Fruit fly (Drosophila melanogaster) whole organism, prepupa: ENCODE measurements around the gene Amnionless.

ENCODE experiments used
- Blimp-1 ChIP-seq: fragments of 200-800 bp; sonication (Bioruptor generic); optimal IDR thresholded peaks from 3 replicates; lab custom pipeline; 2017; ENCODE audit warnings: missing biosample characterization, missing genetic modification characterization, mild to moderate bottlenecking, moderate library complexity, missing genetic modification reagents
- CG10631 ChIP-seq: fragments of 200-800 bp; sonication (Bioruptor generic); optimal IDR thresholded peaks from 2 replicates; lab custom pipeline; 2016; ENCODE audit warnings: missing biosample characterization, missing genetic modification characterization
- CG10669 ChIP-seq: fragments of 200-800 bp; sonication (Bioruptor generic); optimal IDR thresholded peaks from 3 replicates; lab custom pipeline; 2018; ENCODE audit warnings: missing biosample characterization, mild to moderate bottlenecking, missing genetic modification characterization, moderate library complexity
- CG11294 ChIP-seq: fragments of 200-800 bp; sonication (Bioruptor generic); IDR thresholded peaks from 2 replicates; pipeline ENCODE4 v1.3.6; 2022; ENCODE audit warnings: missing biosample characterization, missing genetic modification characterization
- CG11762 ChIP-seq: fragments of 200-800 bp; sonication (Bioruptor generic); optimal IDR thresholded peaks from 3 replicates; lab custom pipeline; 2016; ENCODE audit warnings: missing biosample characterization, missing genetic modification characterization; ENCODE audit not compliant: insufficient read depth
- CG11902 ChIP-seq: fragments of 200-800 bp; sonication (Bioruptor generic); optimal IDR thresholded peaks from 3 replicates; lab custom pipeline; 2016; ENCODE audit warnings: missing biosample characterization, missing genetic modification characterization
- CG15336 ChIP-seq: fragments of 200-800 bp; sonication (Bioruptor generic); IDR thresholded peaks from 2 replicates; pipeline ENCODE4 v1.3.6; 2022; ENCODE audit warnings: missing biosample characterization, missing genetic modification characterization
- CG1621 ChIP-seq: fragments of 200-800 bp; sonication (Bioruptor generic); optimal IDR thresholded peaks from 3 replicates; lab custom pipeline; 2018; ENCODE audit warnings: missing biosample characterization, mild to moderate bottlenecking, missing genetic modification characterization
- CG3032 ChIP-seq: fragments of 200-800 bp; optimal IDR thresholded peaks from 2 replicates; lab custom pipeline; 2019; ENCODE audit warnings: missing biosample characterization, mild to moderate bottlenecking, missing genetic modification characterization, moderate library complexity
- CG31627 ChIP-seq: fragments of 200-800 bp; sonication (Bioruptor generic); optimal IDR thresholded peaks from 3 replicates; lab custom pipeline; 2016; ENCODE audit warnings: missing biosample characterization, missing genetic modification characterization
- CG32006 ChIP-seq: fragments of 200-800 bp; sonication (Bioruptor generic); optimal IDR thresholded peaks from 3 replicates; lab custom pipeline; 2017; ENCODE audit warnings: missing biosample characterization, mild to moderate bottlenecking, missing genetic modification characterization
- CG34406 ChIP-seq: fragments of 200-800 bp; sonication (Bioruptor generic); optimal IDR thresholded peaks from 3 replicates; lab custom pipeline; 2016; ENCODE audit warnings: missing biosample characterization, missing genetic modification characterization
- CG4318 ChIP-seq: fragments of 200-800 bp; sonication (Bioruptor generic); optimal IDR thresholded peaks from 3 replicates; lab custom pipeline; 2017; ENCODE audit warnings: missing biosample characterization, mild to moderate bottlenecking, missing genetic modification characterization
- CG6163 ChIP-seq: fragments of 200-800 bp; sonication (Bioruptor generic); IDR thresholded peaks from 3 replicates; pipeline ENCODE4 v1.3.6; 2022; ENCODE audit warnings: missing biosample characterization, missing genetic modification characterization
- CG6276 ChIP-seq: fragments of 200-800 bp; sonication (Bioruptor generic); optimal IDR thresholded peaks from 2 replicates; lab custom pipeline; 2017; ENCODE audit warnings: missing biosample characterization, mild to moderate bottlenecking, missing genetic modification characterization
- CG6792 ChIP-seq: fragments of 200-800 bp; sonication (Bioruptor generic); optimal IDR thresholded peaks from 3 replicates; lab custom pipeline; 2016; ENCODE audit warnings: missing biosample characterization, missing genetic modification characterization
- CG6808 ChIP-seq: fragments of 200-800 bp; sonication (Bioruptor generic); optimal IDR thresholded peaks from 3 replicates; lab custom pipeline; 2017; ENCODE audit warnings: missing biosample characterization, missing genetic modification characterization, mild to moderate bottlenecking, moderate library complexity, missing genetic modification reagents
- CG8119 ChIP-seq: fragments of 200-800 bp; sonication (Bioruptor generic); IDR thresholded peaks from 3 replicates; pipeline ENCODE4 v1.3.6; 2022; ENCODE audit warnings: missing biosample characterization, missing genetic modification characterization
- CG8632 ChIP-seq: fragments of 200-800 bp; sonication (Bioruptor generic); optimal IDR thresholded peaks from 3 replicates; lab custom pipeline; 2016; ENCODE audit warnings: missing biosample characterization, missing genetic modification characterization
- Eip75B ChIP-seq: fragments of 200-800 bp; sonication (Bioruptor generic); optimal IDR thresholded peaks from 3 replicates; lab custom pipeline; 2016; ENCODE audit warnings: missing biosample characterization, missing genetic modification characterization
- Eip93F ChIP-seq: fragments of 200-800 bp; sonication (Bioruptor generic); optimal IDR thresholded peaks from 2 replicates; lab custom pipeline; 2016; ENCODE audit warnings: missing biosample characterization, mild to moderate bottlenecking, missing genetic modification characterization
- Ets21C ChIP-seq: fragments of 200-800 bp; sonication (Bioruptor generic); optimal IDR thresholded peaks from 3 replicates; lab custom pipeline; 2016; ENCODE audit warnings: missing biosample characterization, missing genetic modification characterization
- Hr38 ChIP-seq: sonication (Bioruptor generic); optimal IDR thresholded peaks from 2 replicates; lab custom pipeline; 2016; ENCODE audit warnings: missing biosample characterization, missing genetic modification characterization
- Hr39 ChIP-seq: fragments of 200-800 bp; sonication (Bioruptor generic); optimal IDR thresholded peaks from 2 replicates; lab custom pipeline; 2016; ENCODE audit warnings: missing biosample characterization, missing genetic modification characterization
- Lpt ChIP-seq: fragments of 200-800 bp; sonication (Bioruptor generic); optimal IDR thresholded peaks from 3 replicates; lab custom pipeline; 2016; ENCODE audit warnings: missing biosample characterization, missing genetic modification characterization
- Met ChIP-seq: fragments of 200-800 bp; sonication (Bioruptor generic); optimal IDR thresholded peaks from 3 replicates; lab custom pipeline; 2016; ENCODE audit warnings: missing biosample characterization, missing genetic modification characterization
- OdsH ChIP-seq: fragments of 200-800 bp; sonication (Bioruptor generic); optimal IDR thresholded peaks from 3 replicates; lab custom pipeline; 2016; ENCODE audit warnings: missing biosample characterization, missing genetic modification characterization
- Sox102F ChIP-seq: fragments of 200-800 bp; sonication (Bioruptor generic); optimal IDR thresholded peaks from 2 replicates; lab custom pipeline; 2016; ENCODE audit warnings: missing biosample characterization, mild to moderate bottlenecking, missing genetic modification characterization
- Sox14 ChIP-seq: fragments of 200-800 bp; sonication (Bioruptor generic); optimal IDR thresholded peaks from 3 replicates; lab custom pipeline; 2016; ENCODE audit warnings: missing biosample characterization, missing genetic modification characterization
- Sox15 ChIP-seq: fragments of 200-800 bp; sonication (Bioruptor generic); optimal IDR thresholded peaks from 3 replicates; lab custom pipeline; 2016; ENCODE audit warnings: missing biosample characterization, missing genetic modification characterization
- achi ChIP-seq: fragments of 200-800 bp; sonication (Bioruptor generic); optimal IDR thresholded peaks from 3 replicates; lab custom pipeline; 2016; ENCODE audit warnings: missing biosample characterization, missing genetic modification characterization
- acj6 ChIP-seq: fragments of 200-800 bp; sonication (Bioruptor generic); optimal IDR thresholded peaks from 3 replicates; lab custom pipeline; 2016; ENCODE audit warnings: missing biosample characterization, missing genetic modification characterization
- dac ChIP-seq: fragments of 200-800 bp; sonication (Bioruptor generic); optimal IDR thresholded peaks from 2 replicates; lab custom pipeline; 2017; ENCODE audit warnings: missing biosample characterization, mild to moderate bottlenecking, missing genetic modification characterization
- esn ChIP-seq: fragments of 200-800 bp; sonication (Bioruptor generic); optimal IDR thresholded peaks from 2 replicates; lab custom pipeline; 2016; ENCODE audit warnings: missing biosample characterization, mild to moderate bottlenecking, missing genetic modification characterization, moderate library complexity
- fd59A ChIP-seq: fragments of 200-800 bp; sonication (Bioruptor generic); optimal IDR thresholded peaks from 2 replicates; lab custom pipeline; 2017; ENCODE audit warnings: missing biosample characterization, mild to moderate bottlenecking, missing genetic modification characterization, missing genetic modification reagents
- fkh ChIP-seq: fragments of 200-800 bp; sonication (Bioruptor generic); optimal IDR thresholded peaks from 3 replicates; lab custom pipeline; 2017; ENCODE audit warnings: missing biosample characterization, mild to moderate bottlenecking, missing genetic modification characterization, moderate library complexity
- lz ChIP-seq: fragments of 200-800 bp; sonication (Bioruptor generic); optimal IDR thresholded peaks from 3 replicates; lab custom pipeline; 2016; ENCODE audit warnings: missing biosample characterization, missing genetic modification characterization
- ss ChIP-seq, 2 experiments: fragments of 200-800 bp; sonication (Bioruptor generic); optimal IDR thresholded peaks; 2 replicates in 1 of 2; 3 replicates in 1 of 2; lab custom pipeline; 2017 to 2018; ENCODE audit warnings: mild to moderate bottlenecking in 2 of 2, missing biosample characterization in 2 of 2, missing genetic modification characterization in 2 of 2, moderate library complexity in 1 of 2
- svp ChIP-seq: fragments of 200-800 bp; sonication (Bioruptor generic); peaks from one replicate; lab custom pipeline; 2016; ENCODE audit warnings: missing biosample characterization, missing genetic modification characterization
- topi ChIP-seq: fragments of 200-800 bp; sonication (Bioruptor generic); optimal IDR thresholded peaks from 3 replicates; lab custom pipeline; 2016; ENCODE audit warnings: missing biosample characterization, missing genetic modification characterization
- vri ChIP-seq: fragments of 200-800 bp; sonication (Bioruptor generic); optimal IDR thresholded peaks from 3 replicates; lab custom pipeline; 2016; ENCODE audit warnings: missing biosample characterization, mild to moderate bottlenecking, missing genetic modification characterization

Gene Amnionless

DNA sequence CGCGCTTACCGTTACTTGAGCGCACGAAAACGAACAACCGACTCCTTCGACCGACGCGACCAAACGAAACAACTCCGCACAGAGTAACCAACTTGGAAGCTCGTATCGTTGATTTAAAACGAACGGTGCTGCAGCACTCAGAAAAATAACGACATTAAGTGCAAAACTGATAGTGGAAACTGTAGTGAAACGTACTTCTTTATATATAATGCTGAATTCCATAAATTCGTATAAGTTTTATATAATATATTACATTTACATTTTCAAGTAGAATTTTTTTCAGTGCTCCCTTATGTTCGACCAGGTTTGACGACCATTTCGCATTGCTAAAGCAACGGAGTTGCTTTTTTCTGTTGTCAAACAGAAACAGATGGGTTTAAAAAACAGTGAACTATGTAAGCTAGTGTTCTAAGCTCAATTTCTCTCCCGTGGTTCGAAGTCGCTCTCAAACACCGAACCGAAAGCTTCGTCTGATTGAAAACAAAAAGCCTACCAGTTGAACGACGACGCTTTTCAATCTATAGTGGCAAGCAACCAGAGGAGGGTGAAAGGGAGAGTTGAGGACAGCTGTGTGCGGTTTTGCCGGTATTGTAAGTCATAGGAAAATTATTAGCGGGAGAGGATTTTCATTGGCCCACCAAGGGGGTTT is 21.4 kb downstream of the Amnionless start, which contains the start of gene CG17075 (continued):
- peak; percentile 92 for TF ChIP-seq OdsH (GFP tag; lab: Kevin White, UChicago)
- TF ChIP-seq lz, result peak; percentile 75
- no peak for TF ChIP-seq Hr38 (GFP tag; lab: Kevin White, UChicago)
- peak; percentile 93 for TF ChIP-seq CG6276
- TF ChIP-seq Ets21C (GFP tag; lab: Kevin White, UChicago), result no peak
- peak; percentile 74 for TF ChIP-seq CG1621 (tag; lab: Kevin White, UChicago)
- no peak for TF ChIP-seq CG4318 (GFP tag; lab: Kevin White, UChicago)
- peak; percentile 65 for TF ChIP-seq Sox15 (GFP tag; lab: Kevin White, UChicago)
- TF ChIP-seq Sox14 (GFP tag; lab: Kevin White, UChicago), result peak; percentile 77
- peak; percentile 89 for TF ChIP-seq achi (GFP tag; lab: Kevin White, UChicago)
- TF ChIP-seq Sox102F (GFP tag; lab: Kevin White, UChicago), result no peak
- TF ChIP-seq CG10669 (GFP tag; lab: Kevin White, UChicago), result peak; percentile 80
- peak; percentile 61 for TF ChIP-seq Hr39
- TF ChIP-seq Blimp-1 (GFP tag; lab: Kevin White, UChicago), result peak; percentile 46
- TF ChIP-seq CG11902 (GFP tag; lab: Kevin White, UChicago), result peak; percentile 61
- TF ChIP-seq vri (GFP tag; lab: Kevin White, UChicago), result no peak

- no peak for TF ChIP-seq dac
- TF ChIP-seq CG15336 (GFP tag; lab: Robert Waterston, UW), result no peak
- TF ChIP-seq lz, result no peak
- peak; percentile 57 for TF ChIP-seq Sox14 (GFP tag; lab: Kevin White, UChicago)
- TF ChIP-seq Blimp-1 (GFP tag; lab: Kevin White, UChicago), result no peak
- no peak for TF ChIP-seq OdsH (GFP tag; lab: Kevin White, UChicago)
- TF ChIP-seq Lpt (GFP tag; lab: Kevin White, UChicago), result no peak
- TF ChIP-seq fd59A, result no peak
- no peak for TF ChIP-seq CG34406 (GFP tag; lab: Kevin White, UChicago)
- TF ChIP-seq CG10631 (GFP tag; lab: Kevin White, UChicago), result no peak
- TF ChIP-seq CG3032 (tag; lab: Kevin White, UChicago), result no peak
- TF ChIP-seq esn, result peak; percentile 8
- no peak for TF ChIP-seq topi
- TF ChIP-seq CG1621 (tag; lab: Kevin White, UChicago), result no peak
- no peak for TF ChIP-seq Eip93F
- no peak for TF ChIP-seq acj6 (GFP tag; lab: Kevin White, UChicago)
- no peak for TF ChIP-seq Hr38 (GFP tag; lab: Kevin White, UChicago)
Measured at dm6 chr2L:252174-252573, 36.8 kb downstream of the Amnionless start, which contains the start of gene Rpp30. Gene Rpp30, minus strand, starts transcription at chr2L:252373.

dm6 chr2L:250507-251215 is 38.3 kb downstream of the Amnionless start, which contains the start of gene kis:
Gene kis, minus strand, starts transcription at chr2L:250823.
- TF ChIP-seq CG11902 (GFP tag; lab: Kevin White, UChicago) (no peak), CG6792 (no peak), ss (GFP tag; optimal IDR thresholded peaks at IDR 0.05; lab: Kevin White, UChicago) (peak; percentile 38 to 53), fkh (GFP tag; lab: Kevin White, UChicago) (peak; percentile 61), fd59A (no peak), Sox102F (GFP tag; lab: Kevin White, UChicago) (no peak), Sox14 (GFP tag; lab: Kevin White, UChicago) (peak; percentile 73), CG32006 (peak; percentile 25), CG34406 (GFP tag; lab: Kevin White, UChicago) (no peak), CG11762 (no peak), achi (GFP tag; lab: Kevin White, UChicago) (peak; percentile 25), topi (peak; percentile 17), Met (GFP tag; lab: Kevin White, UChicago) (no peak), CG10631 (GFP tag; lab: Kevin White, UChicago) (no peak), vri (GFP tag; lab: Kevin White, UChicago) (no peak), svp (GFP tag; lab: Kevin White, UChicago) (peak; percentile 40), CG1621 (tag; lab: Kevin White, UChicago) (peak; percentile 23), Sox15 (GFP tag; lab: Kevin White, UChicago) (no peak), Eip75B (peak; percentile 43), CG8119 (GFP tag; lab: Robert Waterston, UW) (peak; percentile 59; the same call in 2 of the 3 replicates), CG8632 (peak; percentile 7), CG10669 (GFP tag; lab: Kevin White, UChicago) (no peak), Hr38 (GFP tag; lab: Kevin White, UChicago) (no peak), Hr39 (peak; percentile 30), OdsH (GFP tag; lab: Kevin White, UChicago) (peak; percentile 9), CG6808 (peak; percentile 43), CG6163 (GFP tag; lab: Robert Waterston, UW) (peak; percentile 67; the same call in 2 of the 3 replicates), CG31627 (peak; percentile 16), Ets21C (GFP tag; lab: Kevin White, UChicago) (no peak), CG11294 (GFP tag; lab: Robert Waterston, UW) (no peak), lz (peak; percentile 11), Lpt (GFP tag; lab: Kevin White, UChicago) (no peak)
